Worm (Caenorhabditis elegans): ENCODE results near the gene ceh-43.

The ceh-43 gene

DNA sequence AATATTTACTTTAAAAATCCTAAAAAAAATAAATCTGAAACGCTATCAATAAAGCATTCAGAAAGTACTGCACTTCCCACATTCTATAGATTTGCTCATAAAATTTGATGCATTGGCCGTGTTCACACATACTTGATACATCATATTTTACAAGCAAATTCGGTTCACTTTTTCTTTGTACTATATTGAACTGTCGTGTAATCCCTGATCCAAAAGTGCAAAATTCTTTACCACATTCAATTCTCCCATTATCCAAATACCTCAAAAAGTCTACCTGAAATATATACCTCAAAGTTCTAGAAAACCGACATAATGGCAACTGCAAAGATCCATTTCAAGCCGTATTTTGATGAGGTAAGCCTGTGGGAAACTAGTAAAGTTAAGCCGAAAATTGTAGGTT lies 8.0 kb downstream of the ceh-43 start, which contains the start of gene nex-3:
Gene nex-3, plus strand, starts transcription at position 301 of the 400 bp plus-strand sequence.
- TF ChIP-seq aly-1 (tag; optimal IDR thresholded peaks at IDR 0.05) (no peak), B0310.2 (tag; optimal IDR thresholded peaks at IDR 0.05) (no peak), ets-7 (tag; optimal IDR thresholded peaks at IDR 0.05) (no peak), ceh-13 (GFP tag; optimal IDR thresholded peaks at IDR 0.05) (no peak), ceh-36 (tag; optimal IDR thresholded peaks at IDR 0.05) (no peak), flt-1 (GFP tag; IDR thresholded peaks at IDR 0.05) (no peak), tbx-37 (GFP tag; conservative IDR thresholded peaks at IDR 0.05) (no peak), tbx-11 (GFP tag; IDR thresholded peaks at IDR 0.05) (no peak), hmg-4 (GFP tag; optimal IDR thresholded peaks at IDR 0.05) (no peak), ama-1 (optimal IDR thresholded peaks at IDR 0.05) (no peak), F13C5.2 (tag; optimal IDR thresholded peaks at IDR 0.05) (no peak), tra-4 (tag; optimal IDR thresholded peaks at IDR 0.05) (no peak), pes-1 (GFP tag; IDR thresholded peaks at IDR 0.05) (no peak), hmbx-1 (tag; optimal IDR thresholded peaks at IDR 0.05) (no peak), sea-1 (GFP tag; conservative IDR thresholded peaks at IDR 0.05) (no peak), hnd-1 (tag; optimal IDR thresholded peaks at IDR 0.05) (no peak)

DNA sequence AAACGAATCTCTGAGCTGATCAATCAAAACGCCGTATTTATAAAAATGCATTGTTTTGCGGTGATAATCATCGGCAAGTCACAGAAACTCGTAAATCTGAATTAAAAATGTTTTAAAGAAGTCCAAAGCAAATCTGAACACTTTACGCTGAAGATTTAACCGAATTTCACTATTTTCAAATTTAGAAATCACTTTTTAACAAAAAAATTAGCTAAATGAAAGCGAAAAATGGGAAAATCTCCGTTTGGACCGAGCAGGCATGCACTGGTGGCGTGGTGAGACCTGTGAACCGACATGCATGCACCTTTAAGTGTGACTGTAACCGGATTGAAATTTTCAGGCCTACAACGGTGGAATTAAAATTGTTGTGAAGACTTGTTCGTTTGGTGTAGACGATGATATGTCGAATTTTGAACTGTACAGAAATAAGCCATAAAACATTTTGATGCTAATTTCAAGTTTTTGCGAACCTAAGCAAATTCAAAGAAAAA lies 10.2 kb downstream of the ceh-43 start, which contains the start of gene C28A5.2:
Gene C28A5.2, minus strand, starts transcription at position 51 of the 491 bp plus-strand sequence.
- TF ChIP-seq ceh-36 (tag; optimal IDR thresholded peaks at IDR 0.05) = no peak
- TF ChIP-seq aly-1 (tag; optimal IDR thresholded peaks at IDR 0.05) = no peak
- TF ChIP-seq tbx-11 (GFP tag; IDR thresholded peaks at IDR 0.05) = no peak
- TF ChIP-seq tra-4 (tag; optimal IDR thresholded peaks at IDR 0.05) = no peak
- TF ChIP-seq pes-1 (GFP tag; IDR thresholded peaks at IDR 0.05) = no peak
- no peak for TF ChIP-seq B0310.2 (tag; optimal IDR thresholded peaks at IDR 0.05)
- no peak for TF ChIP-seq ama-1 (optimal IDR thresholded peaks at IDR 0.05)
- no peak for TF ChIP-seq hmg-4 (GFP tag; optimal IDR thresholded peaks at IDR 0.05)
- no peak for TF ChIP-seq hmbx-1 (tag; optimal IDR thresholded peaks at IDR 0.05)
- TF ChIP-seq hnd-1 (tag; optimal IDR thresholded peaks at IDR 0.05) = no peak
- TF ChIP-seq scrt-1 (GFP tag; IDR thresholded peaks at IDR 0.05) = no peak
- no peak for TF ChIP-seq ets-7 (tag; optimal IDR thresholded peaks at IDR 0.05)
- no peak for TF ChIP-seq sea-1 (GFP tag; conservative IDR thresholded peaks at IDR 0.05)
- no peak for TF ChIP-seq ceh-13 (GFP tag; optimal IDR thresholded peaks at IDR 0.05)
- no peak for TF ChIP-seq F13C5.2 (tag; optimal IDR thresholded peaks at IDR 0.05)
- TF ChIP-seq tbx-37 (GFP tag; conservative IDR thresholded peaks at IDR 0.05) = no peak
- no peak for TF ChIP-seq flt-1 (GFP tag; IDR thresholded peaks at IDR 0.05)

DNA sequence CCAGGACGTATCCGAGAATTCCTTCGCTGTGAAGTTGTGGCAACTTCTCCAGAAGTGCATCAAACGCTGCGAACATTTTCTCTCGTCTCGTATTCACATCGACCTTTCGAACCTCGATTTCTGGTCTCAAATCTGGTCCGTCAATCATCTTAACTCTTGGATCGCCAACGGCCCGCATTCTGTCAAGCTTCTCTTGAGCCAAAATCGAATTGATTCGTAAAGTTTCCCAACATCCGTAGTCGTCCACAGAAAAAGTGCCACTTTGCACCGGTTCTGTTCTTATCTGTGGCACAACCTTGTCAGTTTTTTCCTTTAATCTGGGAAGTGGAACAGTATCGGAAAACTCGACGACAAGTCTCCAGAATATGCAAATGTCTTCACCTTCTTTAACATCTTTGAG lies 14.5 kb downstream of the ceh-43 start:
- TF ChIP-seq ceh-13 (GFP tag; optimal IDR thresholded peaks at IDR 0.05) (no peak), ceh-36 (tag; optimal IDR thresholded peaks at IDR 0.05) (no peak), tbx-37 (GFP tag; conservative IDR thresholded peaks at IDR 0.05) (no peak), hmg-4 (GFP tag; optimal IDR thresholded peaks at IDR 0.05) (no peak), aly-1 (tag; optimal IDR thresholded peaks at IDR 0.05) (no peak), sea-1 (GFP tag; conservative IDR thresholded peaks at IDR 0.05) (no peak), tra-4 (tag; optimal IDR thresholded peaks at IDR 0.05) (no peak), hmbx-1 (tag; optimal IDR thresholded peaks at IDR 0.05) (no peak), B0310.2 (tag; optimal IDR thresholded peaks at IDR 0.05) (no peak), tbx-11 (GFP tag; IDR thresholded peaks at IDR 0.05) (no peak), hnd-1 (tag; optimal IDR thresholded peaks at IDR 0.05) (no peak), scrt-1 (GFP tag; IDR thresholded peaks at IDR 0.05) (no peak), pes-1 (GFP tag; IDR thresholded peaks at IDR 0.05) (no peak), flt-1 (GFP tag; IDR thresholded peaks at IDR 0.05) (no peak), ama-1 (optimal IDR thresholded peaks at IDR 0.05) (no peak)

- no peak for TF ChIP-seq B0310.2 (tag; optimal IDR thresholded peaks at IDR 0.05)
Observed at ce11 chrIII:4434294-4434781, 15.4 kb downstream of the ceh-43 start, which contains the start of gene C28A5.1. TSS of gene C28A5.1 (minus strand) at chrIII:4434344.

DNA sequence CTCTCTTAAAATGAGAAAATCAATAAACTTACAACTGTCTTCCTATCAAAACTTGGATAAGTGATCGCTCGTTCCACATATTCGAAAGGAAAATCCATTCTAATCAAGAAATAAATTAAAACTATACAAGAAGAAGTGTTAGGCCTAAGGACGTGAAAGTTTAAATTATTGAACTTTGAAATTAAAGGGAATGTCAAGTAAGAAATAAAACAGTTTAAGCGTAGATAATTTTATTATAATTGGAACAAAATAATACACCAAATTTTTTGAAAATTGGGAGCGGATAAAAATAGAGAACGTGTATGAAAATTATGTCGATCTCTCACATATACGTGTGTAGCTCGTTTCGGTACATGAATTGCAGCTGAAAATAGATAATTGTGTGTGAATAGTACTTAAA lies 20.3 kb downstream of the ceh-43 start, which contains the start of gene C28A5.6:
Gene C28A5.6, minus strand, starts transcription at position 101 of the 400 bp plus-strand sequence.
- TF ChIP-seq scrt-1 (GFP tag; IDR thresholded peaks at IDR 0.05) = no peak
- TF ChIP-seq ceh-36 (tag; optimal IDR thresholded peaks at IDR 0.05) = no peak
- no peak for TF ChIP-seq sea-1 (GFP tag; conservative IDR thresholded peaks at IDR 0.05)
- TF ChIP-seq ama-1 (optimal IDR thresholded peaks at IDR 0.05) = no peak
- no peak for TF ChIP-seq flt-1 (GFP tag; IDR thresholded peaks at IDR 0.05)
- no peak for TF ChIP-seq hmbx-1 (tag; optimal IDR thresholded peaks at IDR 0.05)
- no peak for TF ChIP-seq ets-7 (tag; optimal IDR thresholded peaks at IDR 0.05)
- TF ChIP-seq tbx-37 (GFP tag; conservative IDR thresholded peaks at IDR 0.05) = no peak
- TF ChIP-seq ceh-13 (GFP tag; optimal IDR thresholded peaks at IDR 0.05) = no peak
- no peak for TF ChIP-seq B0310.2 (tag; optimal IDR thresholded peaks at IDR 0.05)
- TF ChIP-seq aly-1 (tag; optimal IDR thresholded peaks at IDR 0.05) = no peak
- TF ChIP-seq tbx-11 (GFP tag; IDR thresholded peaks at IDR 0.05) = no peak
- TF ChIP-seq hnd-1 (tag; optimal IDR thresholded peaks at IDR 0.05) = no peak
- no peak for TF ChIP-seq hmg-4 (GFP tag; optimal IDR thresholded peaks at IDR 0.05)

DNA sequence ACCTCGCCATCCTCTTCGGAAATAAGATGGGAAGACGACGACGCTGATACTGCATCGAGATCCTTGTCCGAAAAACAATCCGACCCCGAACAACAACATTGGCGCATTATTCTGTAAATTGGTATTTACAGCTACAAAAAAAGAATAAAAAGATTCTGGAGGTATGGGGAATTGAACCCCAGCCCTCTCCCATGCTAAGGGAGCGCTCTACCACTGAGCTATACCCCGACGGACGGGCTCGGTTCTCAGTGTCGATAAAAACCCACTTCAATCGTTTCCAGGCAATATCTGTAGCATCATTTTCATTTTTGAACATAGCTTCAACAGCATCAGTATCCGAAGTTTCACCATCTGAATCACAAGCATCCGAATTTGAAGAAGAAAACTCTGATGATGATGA lies 20.9 kb downstream of the ceh-43 start:
- TF ChIP-seq sea-1 (GFP tag; conservative IDR thresholded peaks at IDR 0.05) = 0 out of 2 replicates have a peak, but pooled peaks have one; percentile 66
- TF ChIP-seq ceh-13 (GFP tag; optimal IDR thresholded peaks at IDR 0.05) = peak; percentile 15
- TF ChIP-seq tbx-11 (GFP tag; IDR thresholded peaks at IDR 0.05) = peak; percentile 75
- no peak for TF ChIP-seq hmbx-1 (tag; optimal IDR thresholded peaks at IDR 0.05)
- peak; percentile 46; the same call in 1 of the 2 replicates for TF ChIP-seq tbx-37 (GFP tag; conservative IDR thresholded peaks at IDR 0.05)
- TF ChIP-seq F13C5.2 (tag; optimal IDR thresholded peaks at IDR 0.05) = no peak
- peak; percentile 79 for TF ChIP-seq scrt-1 (GFP tag; IDR thresholded peaks at IDR 0.05)
- TF ChIP-seq hmg-4 (GFP tag; optimal IDR thresholded peaks at IDR 0.05) = peak; percentile 28
- peak; percentile 48 for TF ChIP-seq aly-1 (tag; optimal IDR thresholded peaks at IDR 0.05)
- peak; percentile 27 for TF ChIP-seq ceh-36 (tag; optimal IDR thresholded peaks at IDR 0.05)
- no peak for TF ChIP-seq B0310.2 (tag; optimal IDR thresholded peaks at IDR 0.05)
- peak; percentile 27 for TF ChIP-seq hnd-1 (tag; optimal IDR thresholded peaks at IDR 0.05)
- TF ChIP-seq flt-1 (GFP tag; IDR thresholded peaks at IDR 0.05) = peak; percentile 78

ce11 chrIII:4426711-4427218 lies 23.0 kb downstream of the ceh-43 start:
- TF ChIP-seq ceh-13 (GFP tag; optimal IDR thresholded peaks at IDR 0.05) = peak; percentile 42
- peak; percentile 56 for TF ChIP-seq hmbx-1 (tag; optimal IDR thresholded peaks at IDR 0.05)
- peak; percentile 89 for TF ChIP-seq tbx-11 (GFP tag; IDR thresholded peaks at IDR 0.05)
- peak; percentile 90 for TF ChIP-seq sea-1 (GFP tag; conservative IDR thresholded peaks at IDR 0.05)
- TF ChIP-seq scrt-1 (GFP tag; IDR thresholded peaks at IDR 0.05) = peak; percentile 92
- peak; percentile 10 for TF ChIP-seq ets-7 (tag; optimal IDR thresholded peaks at IDR 0.05)
- peak; percentile 78 for TF ChIP-seq ceh-36 (tag; optimal IDR thresholded peaks at IDR 0.05)
- peak; percentile 34 for TF ChIP-seq tra-4 (tag; optimal IDR thresholded peaks at IDR 0.05)
- TF ChIP-seq hnd-1 (tag; optimal IDR thresholded peaks at IDR 0.05) = peak; percentile 45
- peak; percentile 81 for TF ChIP-seq flt-1 (GFP tag; IDR thresholded peaks at IDR 0.05)
- peak; percentile 80 for TF ChIP-seq aly-1 (tag; optimal IDR thresholded peaks at IDR 0.05)
- TF ChIP-seq hmg-4 (GFP tag; optimal IDR thresholded peaks at IDR 0.05) = peak; percentile 85
- TF ChIP-seq tbx-37 (GFP tag; conservative IDR thresholded peaks at IDR 0.05) = peak; percentile 87
- peak; percentile 93 for TF ChIP-seq pes-1 (GFP tag; IDR thresholded peaks at IDR 0.05)
- TF ChIP-seq B0310.2 (tag; optimal IDR thresholded peaks at IDR 0.05) = peak; percentile 59
- peak; percentile 54 for TF ChIP-seq F13C5.2 (tag; optimal IDR thresholded peaks at IDR 0.05)
